ENCODE assay signal across 1 fruit fly cellular context in the genomic region with DNA sequence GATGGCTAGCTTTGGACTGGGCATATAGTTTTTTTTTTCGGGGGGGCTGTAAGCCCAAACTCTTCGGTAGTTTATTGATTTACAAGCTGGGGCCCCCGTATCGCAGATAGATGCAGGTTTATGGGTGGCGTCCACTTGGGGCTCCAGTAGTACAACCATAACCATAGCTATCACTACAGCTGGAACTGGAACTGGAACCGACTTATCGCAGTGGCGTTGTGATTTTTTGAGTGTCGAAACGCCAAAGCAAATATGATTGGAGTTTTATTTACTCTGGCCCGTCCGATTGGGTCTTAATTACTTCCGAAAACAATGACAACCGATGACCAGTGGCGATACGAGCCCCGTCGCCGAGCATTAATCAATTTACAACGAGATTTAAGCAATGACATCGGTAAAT.
TF ChIP-seq lines count a peak whose summit lies in the region.

No protein-coding gene starts in this region.

TF ChIP-seq in whole organism, embryonic, 481 proteins besides CTCF, POLR2A, EP300 and RAD21 (continued from another document and continues in another):
- TF ChIP-seq MTF-1 (GFP tag; optimal IDR thresholded peaks at IDR 0.05; lab: Kevin White, UChicago; ENCODE audit: borderline replicate concordance), result peak; percentile 79
- TF ChIP-seq sob (GFP tag; IDR thresholded peaks at IDR 0.05; lab: Robert Waterston, UW), result peak; percentile 29; the same call in 1 of the 2 replicates
- TF ChIP-seq HmgZ (tag; optimal IDR thresholded peaks at IDR 0.05; lab: Kevin White, UChicago), result peak; percentile 50
- no peak for TF ChIP-seq CG10959 (GFP tag; IDR thresholded peaks at IDR 0.05; lab: Robert Waterston, UW)
- no peak for TF ChIP-seq emc (GFP tag; optimal IDR thresholded peaks at IDR 0.05; lab: Kevin White, UChicago)
- peak; percentile 40 for TF ChIP-seq CG7556 (GFP tag; optimal IDR thresholded peaks at IDR 0.05; lab: Kevin White, UChicago)
- TF ChIP-seq h (optimal IDR thresholded peaks at IDR 0.05; lab: Kevin White, UChicago), result no peak
- no peak for TF ChIP-seq ash1 (GFP tag; optimal IDR thresholded peaks at IDR 0.05; lab: Kevin White, UChicago)
- TF ChIP-seq Nf-YB (GFP tag; optimal IDR thresholded peaks at IDR 0.05; lab: Kevin White, UChicago), result peak; percentile 44
- no peak for TF ChIP-seq Elba2 (GFP tag; optimal IDR thresholded peaks at IDR 0.05; lab: Kevin White, UChicago)
- TF ChIP-seq Kr (GFP tag; optimal IDR thresholded peaks at IDR 0.05; lab: Kevin White, UChicago), result no peak
- TF ChIP-seq mirr (GFP tag; optimal IDR thresholded peaks at IDR 0.05; lab: Kevin White, UChicago), result no peak
- no peak for TF ChIP-seq Myb (GFP tag; optimal IDR thresholded peaks at IDR 0.05; lab: Kevin White, UChicago)
- TF ChIP-seq tup (GFP tag; optimal IDR thresholded peaks at IDR 0.05; lab: Kevin White, UChicago), result peak; percentile 15
- no peak for TF ChIP-seq CG13624 (GFP tag; optimal IDR thresholded peaks at IDR 0.05; lab: Kevin White, UChicago)
- TF ChIP-seq jumu (GFP tag; optimal IDR thresholded peaks at IDR 0.05; lab: Kevin White, UChicago), result no peak
- no peak for TF ChIP-seq Antp (GFP tag; optimal IDR thresholded peaks at IDR 0.05; lab: Kevin White, UChicago)
- TF ChIP-seq Pdp1 (GFP tag; optimal IDR thresholded peaks at IDR 0.05; lab: Kevin White, UChicago), result no peak
- no peak for TF ChIP-seq Gsc (GFP tag; IDR thresholded peaks at IDR 0.05; lab: Robert Waterston, UW)
- no peak for TF ChIP-seq CG18764 (GFP tag; optimal IDR thresholded peaks at IDR 0.05; lab: Kevin White, UChicago)
- TF ChIP-seq pita (GFP tag; optimal IDR thresholded peaks at IDR 0.05; lab: Kevin White, UChicago), result no peak
- TF ChIP-seq CG9817 (tag; optimal IDR thresholded peaks at IDR 0.05; lab: Kevin White, UChicago), result no peak
- peak; percentile 71 for TF ChIP-seq Asciz (GFP tag; optimal IDR thresholded peaks at IDR 0.05; lab: Kevin White, UChicago)
- TF ChIP-seq CG3163 (GFP tag; optimal IDR thresholded peaks at IDR 0.05; lab: Kevin White, UChicago), result no peak
- no peak for TF ChIP-seq mld (GFP tag; IDR thresholded peaks at IDR 0.05; lab: Robert Waterston, UW; ENCODE audit: partially characterized antibody)
- peak; percentile 41 for TF ChIP-seq CG7271 (tag; optimal IDR thresholded peaks at IDR 0.05; lab: Kevin White, UChicago)
- TF ChIP-seq CG8281 (tag; optimal IDR thresholded peaks at IDR 0.05; lab: Kevin White, UChicago), result peak; percentile 5
- TF ChIP-seq gce (GFP tag; IDR thresholded peaks at IDR 0.05; lab: Robert Waterston, UW), result peak; percentile 57; the same call in 2 of the 3 replicates
- peak in 1 of 2 experiments; percentile 31 for TF ChIP-seq Eip74EF (GFP tag; optimal IDR thresholded peaks at IDR 0.05; lab: Kevin White, UChicago)
- no peak for TF ChIP-seq Trl (optimal IDR thresholded peaks at IDR 0.05; lab: Kevin White, UChicago)
- peak; percentile 17 for TF ChIP-seq Trl (GFP tag; optimal IDR thresholded peaks at IDR 0.05; lab: Kevin White, UChicago)
- TF ChIP-seq CG18262 (tag; optimal IDR thresholded peaks at IDR 0.05; lab: Kevin White, UChicago), result peak; percentile 26
- TF ChIP-seq Ravus (GFP tag; IDR thresholded peaks at IDR 0.05; lab: Robert Waterston, UW), result no peak
- TF ChIP-seq PHDP (tag; optimal IDR thresholded peaks at IDR 0.05; lab: Kevin White, UChicago), result peak; percentile 63
- peak; percentile 47 for TF ChIP-seq CG4360 (GFP tag; IDR thresholded peaks at IDR 0.05; lab: Robert Waterston, UW)
- peak; percentile 6 for TF ChIP-seq fd3F (GFP tag; optimal IDR thresholded peaks at IDR 0.05; lab: Kevin White, UChicago)
- TF ChIP-seq CG12104 (GFP tag; optimal IDR thresholded peaks at IDR 0.05; lab: Kevin White, UChicago), result no peak
- TF ChIP-seq CG6765 (GFP tag; optimal IDR thresholded peaks at IDR 0.05; lab: Kevin White, UChicago), result no peak
- no peak for TF ChIP-seq Ptx1 (GFP tag; IDR thresholded peaks at IDR 0.05; lab: Robert Waterston, UW)
- TF ChIP-seq dm (GFP tag; optimal IDR thresholded peaks at IDR 0.05; lab: Kevin White, UChicago), result no peak
- peak; percentile 78 for TF ChIP-seq wek (GFP tag; optimal IDR thresholded peaks at IDR 0.05; lab: Kevin White, UChicago)
- TF ChIP-seq ken (GFP tag; IDR thresholded peaks at IDR 0.05; lab: Robert Waterston, UW), result 0 out of 3 replicates have a peak, but pooled peaks have one; percentile 41
- TF ChIP-seq slbo (GFP tag; IDR thresholded peaks at IDR 0.05; lab: Robert Waterston, UW), result no peak
- no peak for TF ChIP-seq Drgx (GFP tag; IDR thresholded peaks at IDR 0.05; lab: Robert Waterston, UW)
- TF ChIP-seq CG1602 (GFP tag; optimal IDR thresholded peaks at IDR 0.05; lab: Kevin White, UChicago), result no peak
- TF ChIP-seq klu (GFP tag; IDR thresholded peaks at IDR 0.05; lab: Robert Waterston, UW), result no peak
- TF ChIP-seq CG14710 (tag; optimal IDR thresholded peaks at IDR 0.05; lab: Kevin White, UChicago), result peak; percentile 8
- no peak for TF ChIP-seq Sin3A (optimal IDR thresholded peaks at IDR 0.05; lab: Kevin White, UChicago)
- no peak for TF ChIP-seq Hr78 (GFP tag; optimal IDR thresholded peaks at IDR 0.05; lab: Kevin White, UChicago)
- TF ChIP-seq CG17328 (GFP tag; IDR thresholded peaks at IDR 0.05; lab: Robert Waterston, UW), result no peak
- TF ChIP-seq CG7928 (GFP tag; optimal IDR thresholded peaks at IDR 0.05; lab: Kevin White, UChicago), result no peak
- TF ChIP-seq HLHmδ (GFP tag; optimal IDR thresholded peaks at IDR 0.05; lab: Kevin White, UChicago), result no peak
- no peak for TF ChIP-seq tna (GFP tag; IDR thresholded peaks at IDR 0.05; lab: Robert Waterston, UW; ENCODE audit: partially characterized antibody)
- TF ChIP-seq bbx (GFP tag; IDR thresholded peaks at IDR 0.05; lab: Robert Waterston, UW; ENCODE audit: partially characterized antibody), result no peak
- TF ChIP-seq Dip2 (GFP tag; IDR thresholded peaks at IDR 0.05; lab: Robert Waterston, UW), result no peak
- peak; percentile 28 for TF ChIP-seq Ets65A (GFP tag; lab: Kevin White, UChicago)
- no peak for TF ChIP-seq unc-4 (GFP tag; IDR thresholded peaks at IDR 0.05; lab: Robert Waterston, UW; ENCODE audit: partially characterized antibody)
- no peak for TF ChIP-seq CG16779 (GFP tag; IDR thresholded peaks at IDR 0.05; lab: Robert Waterston, UW)
- no peak for TF ChIP-seq D (optimal IDR thresholded peaks at IDR 0.05; lab: Kevin White, UChicago)
- peak; percentile 38 for TF ChIP-seq D (GFP tag; optimal IDR thresholded peaks at IDR 0.05; lab: Kevin White, UChicago)
- TF ChIP-seq gcm (GFP tag; optimal IDR thresholded peaks at IDR 0.05; lab: Kevin White, UChicago), result peak; percentile 19
- peak; percentile 67; the same call in 1 of the 3 replicates for TF ChIP-seq CG2199 (GFP tag; IDR thresholded peaks at IDR 0.05; lab: Robert Waterston, UW)
- no peak for TF ChIP-seq CG7372 (GFP tag; IDR thresholded peaks at IDR 0.05; lab: Robert Waterston, UW)
- TF ChIP-seq zfh2 (GFP tag; optimal IDR thresholded peaks at IDR 0.05; lab: Kevin White, UChicago), result no peak
- 0 out of 2 replicates have a peak, but pooled peaks have one; percentile 14 for TF ChIP-seq gsb (GFP tag; IDR thresholded peaks at IDR 0.05; lab: Robert Waterston, UW)
- TF ChIP-seq Bdp1 (GFP tag; optimal IDR thresholded peaks at IDR 0.05; lab: Kevin White, UChicago), result no peak
- no peak for TF ChIP-seq D19B (GFP tag; optimal IDR thresholded peaks at IDR 0.05; lab: Kevin White, UChicago)
- peak; percentile 58 for TF ChIP-seq salm (tag; optimal IDR thresholded peaks at IDR 0.05; lab: Kevin White, UChicago)
- no peak for TF ChIP-seq CG11696 (GFP tag; IDR thresholded peaks at IDR 0.05; lab: Robert Waterston, UW)
- TF ChIP-seq CG1792 (GFP tag; optimal IDR thresholded peaks at IDR 0.05; lab: Kevin White, UChicago), result no peak
- TF ChIP-seq CG43689 (GFP tag; IDR thresholded peaks at IDR 0.05; lab: Robert Waterston, UW), result peak; percentile 32; the same call in 1 of the 2 replicates
- no peak for TF ChIP-seq Bgb (GFP tag; IDR thresholded peaks at IDR 0.05; lab: Robert Waterston, UW; ENCODE audit: partially characterized antibody)
- no peak for TF ChIP-seq Bteb2 (GFP tag; optimal IDR thresholded peaks at IDR 0.05; lab: Kevin White, UChicago)
- no peak for TF ChIP-seq crc (GFP tag; optimal IDR thresholded peaks at IDR 0.05; lab: Kevin White, UChicago)
- peak; percentile 28 for TF ChIP-seq Fer3 (tag; optimal IDR thresholded peaks at IDR 0.05; lab: Kevin White, UChicago)
- TF ChIP-seq Chrac-16 (GFP tag; optimal IDR thresholded peaks at IDR 0.05; lab: Kevin White, UChicago), result no peak
- TF ChIP-seq Lpt (GFP tag; optimal IDR thresholded peaks at IDR 0.05; lab: Kevin White, UChicago), result no peak
- no peak for TF ChIP-seq stc (GFP tag; IDR thresholded peaks at IDR 0.05; lab: Robert Waterston, UW)
- no peak for TF ChIP-seq Hr3 (GFP tag; optimal IDR thresholded peaks at IDR 0.05; lab: Kevin White, UChicago)
- peak; percentile 42; the same call in 1 of the 2 replicates for TF ChIP-seq CG31441 (GFP tag; IDR thresholded peaks at IDR 0.05; lab: Robert Waterston, UW)
- no peak for TF ChIP-seq pros (GFP tag; optimal IDR thresholded peaks at IDR 0.05; lab: Kevin White, UChicago)
- TF ChIP-seq CG9932 (GFP tag; IDR thresholded peaks at IDR 0.05; lab: Robert Waterston, UW), result no peak
- TF ChIP-seq CG4282 (GFP tag; optimal IDR thresholded peaks at IDR 0.05; lab: Kevin White, UChicago), result no peak
- peak; percentile 8 for TF ChIP-seq CG12391 (tag; optimal IDR thresholded peaks at IDR 0.05; lab: Kevin White, UChicago)
- TF ChIP-seq Ets97D (GFP tag; optimal IDR thresholded peaks at IDR 0.05; lab: Kevin White, UChicago), result no peak
- TF ChIP-seq CG11723 (GFP tag; optimal IDR thresholded peaks at IDR 0.05; lab: Kevin White, UChicago), result peak; percentile 27
- peak; percentile 50 for TF ChIP-seq kni (GFP tag; optimal IDR thresholded peaks at IDR 0.05; lab: Kevin White, UChicago)
- TF ChIP-seq lov (optimal IDR thresholded peaks at IDR 0.05; lab: Kevin White, UChicago), result no peak
- TF ChIP-seq lov (GFP tag; IDR thresholded peaks at IDR 0.05; lab: Robert Waterston, UW), result no peak
- peak; percentile 27 for TF ChIP-seq pfk (GFP tag; optimal IDR thresholded peaks at IDR 0.05; lab: Kevin White, UChicago)
- TF ChIP-seq C15 (GFP tag; IDR thresholded peaks at IDR 0.05; lab: Robert Waterston, UW), result no peak
- TF ChIP-seq CG12769 (tag; optimal IDR thresholded peaks at IDR 0.05; lab: Kevin White, UChicago), result peak; percentile 29
- TF ChIP-seq CG16863 (GFP tag; optimal IDR thresholded peaks at IDR 0.05; lab: Kevin White, UChicago), result no peak
- peak; percentile 53 for TF ChIP-seq unpg (GFP tag; optimal IDR thresholded peaks at IDR 0.05; lab: Kevin White, UChicago)
- TF ChIP-seq da (GFP tag; optimal IDR thresholded peaks at IDR 0.05; lab: Kevin White, UChicago), result no peak
- no peak for TF ChIP-seq Dp (GFP tag; optimal IDR thresholded peaks at IDR 0.05; lab: Kevin White, UChicago)
- TF ChIP-seq NK7.1 (GFP tag; optimal IDR thresholded peaks at IDR 0.05; lab: Kevin White, UChicago), result no peak
- no peak for TF ChIP-seq E2f1 (GFP tag; IDR thresholded peaks at IDR 0.05; lab: Robert Waterston, UW)
- no peak for TF ChIP-seq lmd (GFP tag; IDR thresholded peaks at IDR 0.05; lab: Robert Waterston, UW)
- TF ChIP-seq bowl (GFP tag; IDR thresholded peaks at IDR 0.05; lab: Robert Waterston, UW), result no peak
- no peak for TF ChIP-seq slp2 (GFP tag; optimal IDR thresholded peaks at IDR 0.05; lab: Kevin White, UChicago)
- no peak for TF ChIP-seq CG4854 (GFP tag; optimal IDR thresholded peaks at IDR 0.05; lab: Kevin White, UChicago)
- TF ChIP-seq CG7839 (tag; optimal IDR thresholded peaks at IDR 0.05; lab: Kevin White, UChicago), result peak; percentile 33
- no peak for TF ChIP-seq CG10147 (GFP tag; optimal IDR thresholded peaks at IDR 0.05; lab: Kevin White, UChicago)
- no peak for TF ChIP-seq sisA (GFP tag; IDR thresholded peaks at IDR 0.05; lab: Robert Waterston, UW)
- no peak for TF ChIP-seq pho (GFP tag; optimal IDR thresholded peaks at IDR 0.05; lab: Kevin White, UChicago)
- TF ChIP-seq hb (GFP tag; IDR thresholded peaks at IDR 0.05; lab: Robert Waterston, UW; ENCODE audit: partially characterized antibody), result no peak
- peak; percentile 13 for TF ChIP-seq CG17912 (GFP tag; optimal IDR thresholded peaks at IDR 0.05; lab: Kevin White, UChicago)
- no peak for TF ChIP-seq peb (GFP tag; IDR thresholded peaks at IDR 0.05; lab: Robert Waterston, UW)
- no peak for TF ChIP-seq Dref (GFP tag; IDR thresholded peaks at IDR 0.05; lab: Robert Waterston, UW)
- TF ChIP-seq CG15696 (tag; optimal IDR thresholded peaks at IDR 0.05; lab: Kevin White, UChicago), result no peak
- no peak for TF ChIP-seq chinmo (GFP tag; IDR thresholded peaks at IDR 0.05; lab: Robert Waterston, UW; ENCODE audit: partially characterized antibody)
- no peak for TF ChIP-seq crol (GFP tag; IDR thresholded peaks at IDR 0.05; lab: Robert Waterston, UW)
- no peak for TF ChIP-seq corto (GFP tag; optimal IDR thresholded peaks at IDR 0.05; lab: Kevin White, UChicago)
- no peak for TF ChIP-seq az2 (GFP tag; optimal IDR thresholded peaks at IDR 0.05; lab: Kevin White, UChicago)
- no peak for TF ChIP-seq CG11398 (GFP tag; optimal IDR thresholded peaks at IDR 0.05; lab: Kevin White, UChicago)
- TF ChIP-seq CG17385 (GFP tag; optimal IDR thresholded peaks at IDR 0.05; lab: Kevin White, UChicago), result peak; percentile 44
- no peak for TF ChIP-seq Opbp (GFP tag; IDR thresholded peaks at IDR 0.05; lab: Robert Waterston, UW; ENCODE audit: partially characterized antibody)
- TF ChIP-seq tgo (GFP tag; IDR thresholded peaks at IDR 0.05; lab: Robert Waterston, UW), result no peak
- peak; percentile 42 for TF ChIP-seq CG8359 (GFP tag; optimal IDR thresholded peaks at IDR 0.05; lab: Kevin White, UChicago; ENCODE audit: borderline replicate concordance)
- 0 out of 2 replicates have a peak, but pooled peaks have one; percentile 37 for TF ChIP-seq CG32767 (GFP tag; IDR thresholded peaks at IDR 0.05; lab: Robert Waterston, UW)
- no peak for TF ChIP-seq ssp (GFP tag; IDR thresholded peaks at IDR 0.05; lab: Robert Waterston, UW)
- no peak for TF ChIP-seq pnt (GFP tag; optimal IDR thresholded peaks at IDR 0.05; lab: Kevin White, UChicago)
- no peak for TF ChIP-seq Doc3 (GFP tag; IDR thresholded peaks at IDR 0.05; lab: Robert Waterston, UW; ENCODE audit: partially characterized antibody)
- TF ChIP-seq CG30020 (tag; optimal IDR thresholded peaks at IDR 0.05; lab: Kevin White, UChicago), result no peak
- no peak for TF ChIP-seq BEAF-32 (GFP tag; optimal IDR thresholded peaks at IDR 0.05; lab: Kevin White, UChicago)
- TF ChIP-seq Hsf (GFP tag; optimal IDR thresholded peaks at IDR 0.05; lab: Kevin White, UChicago), result no peak
- no peak for TF ChIP-seq Rx (GFP tag; IDR thresholded peaks at IDR 0.05; lab: Robert Waterston, UW)
- no peak for TF ChIP-seq H15 (GFP tag; IDR thresholded peaks at IDR 0.05; lab: Robert Waterston, UW)
- no peak for TF ChIP-seq amos (GFP tag; IDR thresholded peaks at IDR 0.05; lab: Robert Waterston, UW; ENCODE audit: partially characterized antibody)
- TF ChIP-seq Lhr (GFP tag; optimal IDR thresholded peaks at IDR 0.05; lab: Kevin White, UChicago), result no peak
